Fruit fly (Drosophila melanogaster) whole organism, adult: ENCODE data around the gene 2mit.

Source experiments
- CG11617 ChIP-seq: fragments of 200-800 bp; sonication (Bioruptor generic); optimal IDR thresholded peaks from 2 replicates; lab custom pipeline; 2017; ENCODE audit warnings: mild to moderate bottlenecking, missing biosample characterization, missing genetic modification reagents, missing genetic modification characterization
- CG12768 ChIP-seq: fragments of 200-800 bp; sonication (Bioruptor generic); optimal IDR thresholded peaks from 2 replicates; lab custom pipeline; 2017; ENCODE audit warnings: missing biosample characterization, missing genetic modification characterization, mild to moderate bottlenecking, moderate library complexity, missing genetic modification reagents
- CG33017 ChIP-seq: fragments of 200-800 bp; sonication (Bioruptor generic); optimal IDR thresholded peaks from 2 replicates; lab custom pipeline; 2018; ENCODE audit warnings: missing biosample characterization, mild to moderate bottlenecking, missing genetic modification characterization, moderate library complexity
- CG5204 ChIP-seq: fragments of 200-800 bp; sonication (Bioruptor generic); optimal IDR thresholded peaks from 2 replicates; lab custom pipeline; 2016; ENCODE audit warnings: missing biosample characterization, missing genetic modification characterization
- CG7101 ChIP-seq: fragments of 200-800 bp; sonication (Bioruptor generic); optimal IDR thresholded peaks from 2 replicates; lab custom pipeline; 2018; ENCODE audit warnings: missing biosample characterization, mild to moderate bottlenecking, missing genetic modification characterization, moderate library complexity
- Hr96 ChIP-seq: fragments of 200-800 bp; sonication (Bioruptor generic); optimal IDR thresholded peaks from 2 replicates; lab custom pipeline; 2016; ENCODE audit warnings: missing biosample characterization, missing genetic modification characterization
- ovo ChIP-seq: fragments of 200-800 bp; sonication (Bioruptor generic); optimal IDR thresholded peaks from 2 replicates; lab custom pipeline; 2016; ENCODE audit warnings: missing biosample characterization, missing genetic modification characterization
- pad ChIP-seq: fragments of 200-800 bp; sonication (Bioruptor generic); optimal IDR thresholded peaks from 3 replicates; lab custom pipeline; 2017; ENCODE audit warnings: missing biosample characterization, missing genetic modification characterization, mild to moderate bottlenecking, moderate library complexity, missing genetic modification reagents

- no peak for TF ChIP-seq CG33017 (tag; lab: Kevin White, UChicago)
- TF ChIP-seq Hr96: no peak
- no peak for TF ChIP-seq ovo
- TF ChIP-seq CG5204 (GFP tag; lab: Kevin White, UChicago): no peak
- no peak for TF ChIP-seq CG12768 (GFP tag; lab: Kevin White, UChicago)
- no peak for TF ChIP-seq pad (GFP tag; lab: Kevin White, UChicago)
- no peak for TF ChIP-seq CG7101 (tag; lab: Kevin White, UChicago)
- no peak for TF ChIP-seq CG11617 (GFP tag; lab: Kevin White, UChicago)
These were observed 37.8 kb downstream of the 2mit start for dm6 chr3R:13117711-13118110.
